Worm (Caenorhabditis elegans) whole organism, midembryonic: ENCODE measurements around the gene iglr-1.

Source experiments
- cog-1 ChIP-seq: sonication (generic microtip); optimal IDR thresholded peaks from 2 replicates; lab custom pipeline; 2016; ENCODE audit warnings: missing genetic modification characterization, missing compliant biosample characterization
- klf-2 ChIP-seq: fragments of 200-800 bp; sonication (Bioruptor generic); conservative IDR thresholded peaks from 2 replicates; pipeline ENCODE4 v1.3.6; 2022; ENCODE audit warnings: missing genetic modification reagents, missing genetic modification characterization, missing compliant biosample characterization
- med-1 ChIP-seq: sonication (generic microtip); optimal IDR thresholded peaks from 2 replicates; lab custom pipeline; 2017; ENCODE audit warnings: missing genetic modification characterization, mild to moderate bottlenecking, missing compliant biosample characterization, antibody characterized with exemption, missing genetic modification reagents; ENCODE audit not compliant: insufficient read depth
- tab-1 ChIP-seq: fragments of 200-800 bp; sonication (Bioruptor generic); IDR thresholded peaks from 2 replicates; pipeline ENCODE4 v1.3.6; 2022; ENCODE audit warnings: missing genetic modification characterization, missing compliant biosample characterization

DNA sequence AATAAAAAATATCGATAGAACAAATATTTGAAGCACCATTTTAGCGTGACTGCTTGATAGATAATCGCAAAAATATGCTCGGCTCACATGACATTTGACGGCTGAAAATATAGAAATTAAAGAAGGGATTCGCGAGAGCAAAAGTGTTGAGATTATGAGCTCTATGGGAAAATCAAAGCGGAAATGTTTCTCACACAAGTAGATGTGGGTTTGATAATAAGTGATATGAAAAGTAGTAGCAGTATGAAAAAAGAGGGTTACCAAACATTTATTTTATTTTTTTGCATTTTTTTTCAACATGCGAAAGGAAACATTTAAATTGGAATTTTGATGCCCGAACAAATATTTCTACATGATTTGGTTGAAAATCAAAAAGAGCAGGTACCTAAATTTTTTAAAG is at the start of gene iglr-1:
- TF ChIP-seq klf-2 (no peak), med-1 (GFP tag; lab: Kevin White, UChicago) (no peak), cog-1 (tag; lab: Kevin White, UChicago) (no peak), tab-1 (GFP tag; lab: Robert Waterston, UW) (no peak)
